Fruit fly (Drosophila melanogaster) whole organism, embryonic: ENCODE results near the gene CG4611.

Experiments used
- BtbVII ChIP-seq: fragments of 200-800 bp; sonication (Bioruptor generic); optimal IDR thresholded peaks from 3 replicates; lab custom pipeline; 2017; ENCODE audit warnings: missing biosample characterization, mild to moderate bottlenecking, missing genetic modification characterization
- CG1233 ChIP-seq: fragments of 200-800 bp; sonication (Bioruptor generic); optimal IDR thresholded peaks from 4 replicates; lab custom pipeline; 2018; ENCODE audit warnings: missing biosample characterization, mild to moderate bottlenecking, missing genetic modification characterization
- CG14710 ChIP-seq: fragments of 200-800 bp; sonication (Bioruptor generic); optimal IDR thresholded peaks from 3 replicates; lab custom pipeline; 2019; ENCODE audit warnings: missing biosample characterization, mild to moderate bottlenecking, missing genetic modification characterization, moderate library complexity
- CG15011 ChIP-seq: fragments of 200-800 bp; sonication (Bioruptor generic); optimal IDR thresholded peaks from 3 replicates; lab custom pipeline; 2018; ENCODE audit warnings: missing biosample characterization, mild to moderate bottlenecking, missing genetic modification characterization
- CG15601 ChIP-seq: fragments of 200-800 bp; sonication (Bioruptor generic); optimal IDR thresholded peaks from 3 replicates; lab custom pipeline; 2019; ENCODE audit warnings: missing biosample characterization, mild to moderate bottlenecking, missing genetic modification characterization, moderate library complexity
- CG17829 ChIP-seq: fragments of 200-800 bp; optimal IDR thresholded peaks from 2 replicates; lab custom pipeline; 2019; ENCODE audit warnings: missing biosample characterization, mild to moderate bottlenecking, missing genetic modification characterization, moderate library complexity
- CG2120 ChIP-seq: fragments of 200-800 bp; sonication (Bioruptor generic); optimal IDR thresholded peaks from 3 replicates; lab custom pipeline; 2016; ENCODE audit warnings: missing biosample characterization, missing genetic modification characterization
- CG4404 ChIP-seq: fragments of 200-800 bp; sonication (Bioruptor generic); IDR thresholded peaks from 2 replicates; pipeline ENCODE4 v1.3.6; 2022; ENCODE audit warnings: missing biosample characterization, missing genetic modification characterization
- CG4617 ChIP-seq: fragments of 200-800 bp; sonication (Bioruptor generic); optimal IDR thresholded peaks from 3 replicates; lab custom pipeline; 2016; ENCODE audit warnings: missing biosample characterization, missing genetic modification characterization, borderline replicate concordance
- CG4820 ChIP-seq: fragments of 200-800 bp; sonication (Bioruptor generic); optimal IDR thresholded peaks from 3 replicates; lab custom pipeline; 2016; ENCODE audit warnings: missing biosample characterization, missing genetic modification characterization
- CG9817 ChIP-seq: fragments of 200-800 bp; sonication (Bioruptor generic); optimal IDR thresholded peaks from 2 replicates; lab custom pipeline; 2018; ENCODE audit warnings: missing biosample characterization, mild to moderate bottlenecking, missing genetic modification characterization, moderate library complexity
- E2f1 ChIP-seq: fragments of 200-800 bp; sonication (Bioruptor generic); IDR thresholded peaks from 2 replicates; pipeline ENCODE4 v1.3.6; 2022; ENCODE audit warnings: missing biosample characterization, missing genetic modification characterization
- HmgD ChIP-seq: fragments of 200-800 bp; sonication (Bioruptor generic); optimal IDR thresholded peaks from 3 replicates; lab custom pipeline; 2016; ENCODE audit warnings: missing biosample characterization, missing genetic modification characterization
- MESR4 ChIP-seq: fragments of 200-800 bp; sonication (Bioruptor generic); optimal IDR thresholded peaks from 2 replicates; lab custom pipeline; 2018; ENCODE audit warnings: missing biosample characterization, mild to moderate bottlenecking, missing genetic modification characterization, moderate library complexity
- Meics ChIP-seq: fragments of 200-800 bp; sonication (Bioruptor generic); optimal IDR thresholded peaks from 2 replicates; lab custom pipeline; 2017; ENCODE audit warnings: missing biosample characterization, mild to moderate bottlenecking, missing genetic modification characterization
- Myb ChIP-seq: fragments of 200-800 bp; sonication (Bioruptor generic); optimal IDR thresholded peaks from 2 replicates; lab custom pipeline; 2016; ENCODE audit warnings: missing biosample characterization, missing genetic modification characterization
- NC2β ChIP-seq: fragments of 200-800 bp; sonication (Bioruptor generic); optimal IDR thresholded peaks from 2 replicates; lab custom pipeline; 2016; ENCODE audit warnings: missing biosample characterization, missing genetic modification characterization
- NFAT ChIP-seq: fragments of 200-800 bp; sonication (Bioruptor generic); IDR thresholded peaks from 2 replicates; pipeline ENCODE4 v1.3.6; 2022; ENCODE audit warnings: missing biosample characterization, missing genetic modification characterization
- Spps ChIP-seq: fragments of 200-800 bp; sonication (Bioruptor generic); optimal IDR thresholded peaks from 2 replicates; lab custom pipeline; 2018; ENCODE audit warnings: missing biosample characterization, mild to moderate bottlenecking, missing genetic modification characterization
- Sry-δ ChIP-seq: fragments of 200-800 bp; sonication (Bioruptor generic); optimal IDR thresholded peaks from 2 replicates; lab custom pipeline; 2016; ENCODE audit warnings: missing biosample characterization, missing genetic modification characterization
- Ssrp ChIP-seq: fragments of 200-800 bp; sonication (Bioruptor generic); optimal IDR thresholded peaks from 2 replicates; lab custom pipeline; 2018; ENCODE audit warnings: missing biosample characterization, mild to moderate bottlenecking, missing genetic modification characterization, moderate library complexity
- Usf ChIP-seq: fragments of 200-800 bp; sonication (Bioruptor generic); optimal IDR thresholded peaks from 2 replicates; lab custom pipeline; 2017; ENCODE audit warnings: missing genotype, missing biosample characterization, missing genetic modification characterization
- amos ChIP-seq: fragments of 200-800 bp; sonication (Bioruptor generic); IDR thresholded peaks from 2 replicates; pipeline ENCODE4 v1.3.6; 2022; ENCODE audit warnings: missing biosample characterization, missing genetic modification characterization; ENCODE audit not compliant: partially characterized antibody
- az2 ChIP-seq: fragments of 200-800 bp; sonication (Bioruptor generic); optimal IDR thresholded peaks from 3 replicates; lab custom pipeline; 2016; ENCODE audit warnings: missing biosample characterization, missing genetic modification characterization
- chif ChIP-seq, 2 experiments: fragments of 200-800 bp; sonication (Bioruptor generic); optimal IDR thresholded peaks; 3 replicates each; lab custom pipeline; 2016; ENCODE audit warnings: missing biosample characterization in 2 of 2, missing genetic modification characterization in 2 of 2
- croc ChIP-seq: fragments of 200-800 bp; sonication (Bioruptor generic); conservative IDR thresholded peaks from 3 replicates; pipeline ENCODE4 v1.3.6; 2022; ENCODE audit warnings: missing biosample characterization, missing genetic modification characterization
- dysf ChIP-seq: fragments of 200-800 bp; sonication (Bioruptor generic); IDR thresholded peaks from 3 replicates; pipeline ENCODE4 v1.3.6; 2022; ENCODE audit warnings: missing biosample characterization, missing genetic modification characterization
- gcm ChIP-seq: fragments of 200-800 bp; sonication (Bioruptor generic); optimal IDR thresholded peaks from 2 replicates; lab custom pipeline; 2019; ENCODE audit warnings: missing biosample characterization, mild to moderate bottlenecking, missing genetic modification characterization, moderate library complexity
- gro ChIP-seq: fragments of 200-800 bp; sonication (Bioruptor generic); optimal IDR thresholded peaks from 2 replicates; lab custom pipeline; 2016; ENCODE audit warnings: missing biosample characterization, missing genetic modification characterization
- hkb ChIP-seq, 2 experiments: fragments of 200-800 bp in 1 of 2; fragments of >200 bp in 1 of 2; sonication (Bioruptor generic) in 1 of 2; IDR thresholded peaks in 1 of 2; optimal IDR thresholded peaks in 1 of 2; 2 replicates each; pipeline versions ENCODE4 v1.3.6 to Lab custom; 2017 to 2022; ENCODE audit warnings: missing biosample characterization in 1 of 2, missing genetic modification characterization in 1 of 2
- ind ChIP-seq: fragments of 200-800 bp; sonication (Bioruptor generic); optimal IDR thresholded peaks from 3 replicates; lab custom pipeline; 2016; ENCODE audit warnings: missing biosample characterization, missing genetic modification characterization
- lola ChIP-seq, 3 experiments: fragments of >200 bp in 2 of 3; fragments of 200-800 bp in 1 of 3; sonication (Bioruptor generic) in 1 of 3; optimal IDR thresholded peaks; 2 replicates each; lab custom pipeline; 2017 to 2019; ENCODE audit warnings: missing biosample characterization in 3 of 3, missing genetic modification characterization in 3 of 3, mild to moderate bottlenecking in 1 of 3, moderate library complexity in 1 of 3
- maf-S ChIP-seq: fragments of 200-800 bp; sonication (Bioruptor generic); optimal IDR thresholded peaks from 2 replicates; lab custom pipeline; 2016; ENCODE audit warnings: missing biosample characterization, missing genetic modification characterization
- mam ChIP-seq: fragments of 200-800 bp; sonication (Bioruptor generic); optimal IDR thresholded peaks from 3 replicates; lab custom pipeline; 2016; ENCODE audit warnings: missing biosample characterization, missing genetic modification characterization
- nmo ChIP-seq: fragments of 200-800 bp; sonication (Bioruptor generic); optimal IDR thresholded peaks from 2 replicates; lab custom pipeline; 2018; ENCODE audit warnings: missing biosample characterization, mild to moderate bottlenecking, missing genetic modification characterization, moderate library complexity
- onecut ChIP-seq: fragments of 200-800 bp; sonication (Bioruptor generic); IDR thresholded peaks from 2 replicates; pipeline ENCODE4 v1.3.6; 2022; ENCODE audit warnings: missing biosample characterization, missing genetic modification characterization
- phol ChIP-seq: fragments of 200-800 bp; sonication (Bioruptor generic); optimal IDR thresholded peaks from 3 replicates; lab custom pipeline; 2018; ENCODE audit warnings: missing biosample characterization, mild to moderate bottlenecking, missing genetic modification characterization, moderate library complexity
- prd ChIP-seq, 3 experiments: fragments of >200 bp in 2 of 3; fragments of 200-800 bp in 1 of 3; sonication (Bioruptor generic) in 1 of 3; optimal IDR thresholded peaks in 2 of 3; IDR thresholded peaks in 1 of 3; 2 replicates in 2 of 3; 3 replicates in 1 of 3; pipeline versions ENCODE4 v1.3.6 to Lab custom; 2017 to 2022; ENCODE audit warnings: missing biosample characterization in 1 of 3, missing genetic modification characterization in 1 of 3
- psq ChIP-seq: fragments of 200-800 bp; sonication (Bioruptor generic); optimal IDR thresholded peaks from 2 replicates; lab custom pipeline; 2017; ENCODE audit warnings: missing biosample characterization, missing genetic modification characterization
- pzg ChIP-seq: fragments of 200-800 bp; sonication (Bioruptor generic); optimal IDR thresholded peaks from 3 replicates; lab custom pipeline; 2018; ENCODE audit warnings: missing biosample characterization, mild to moderate bottlenecking, missing genetic modification characterization, moderate library complexity
- ro ChIP-seq: fragments of 200-800 bp; sonication (Bioruptor generic); IDR thresholded peaks from 2 replicates; pipeline ENCODE4 v1.3.6; 2022; ENCODE audit warnings: missing biosample characterization, missing genetic modification characterization
- row ChIP-seq: fragments of 200-800 bp; sonication (Bioruptor generic); IDR thresholded peaks from 3 replicates; pipeline ENCODE4 v1.3.6; 2022; ENCODE audit warnings: missing biosample characterization, missing genetic modification characterization
- sd ChIP-seq: fragments of 200-800 bp; sonication (Bioruptor generic); optimal IDR thresholded peaks from 3 replicates; lab custom pipeline; 2018; ENCODE audit warnings: missing biosample characterization, mild to moderate bottlenecking, missing genetic modification characterization, moderate library complexity
- sob ChIP-seq: fragments of 200-800 bp; sonication (Bioruptor generic); IDR thresholded peaks from 2 replicates; pipeline ENCODE4 v1.3.6; 2022; ENCODE audit warnings: missing biosample characterization, missing genetic modification characterization
- tll ChIP-seq, 2 experiments: fragments of 200-800 bp in 1 of 2; fragments of >200 bp in 1 of 2; sonication (Bioruptor generic) in 1 of 2; optimal IDR thresholded peaks; 2 replicates each; lab custom pipeline; 2017 to 2019; ENCODE audit warnings: missing biosample characterization in 2 of 2, missing genetic modification characterization in 2 of 2, mild to moderate bottlenecking in 1 of 2, moderate library complexity in 1 of 2
- vfl ChIP-seq: fragments of 200-800 bp; sonication (Bioruptor generic); optimal IDR thresholded peaks from 2 replicates; lab custom pipeline; 2016; ENCODE audit warnings: missing biosample characterization, missing genetic modification characterization
- wor ChIP-seq: fragments of 200-800 bp; sonication (Bioruptor generic); IDR thresholded peaks from 2 replicates; pipeline ENCODE4 v1.3.6; 2022; ENCODE audit warnings: missing biosample characterization, missing genetic modification characterization
- yki ChIP-seq: fragments of >200 bp; optimal IDR thresholded peaks from 3 replicates; lab custom pipeline; 2018
- zen2 ChIP-seq: fragments of 200-800 bp; sonication (Bioruptor generic); IDR thresholded peaks from 3 replicates; pipeline ENCODE4 v1.3.6; 2022; ENCODE audit warnings: missing biosample characterization, missing genetic modification characterization; ENCODE audit not compliant: partially characterized antibody

CG4611 gene

DNA sequence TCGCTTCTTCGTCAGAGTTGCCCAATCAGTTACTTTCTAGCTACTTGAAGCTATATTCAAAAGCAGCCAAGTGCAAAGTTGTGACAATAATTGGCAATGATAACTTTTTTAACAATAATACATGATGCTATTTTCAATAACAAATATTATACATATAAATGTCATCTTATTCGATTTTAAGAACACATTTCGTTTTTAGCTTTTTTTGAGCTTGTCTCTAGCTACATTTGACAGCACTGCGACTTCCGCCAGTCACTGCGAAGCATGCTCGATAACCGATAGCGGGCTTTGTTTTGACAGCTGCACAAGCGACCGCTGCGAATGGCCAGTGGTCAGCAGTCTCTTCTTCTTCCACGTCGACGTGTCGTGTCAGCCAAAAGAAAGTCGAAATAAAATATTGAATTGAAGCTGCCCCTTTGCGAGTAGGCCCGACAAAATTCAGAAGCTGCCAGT is 16.2 kb downstream of the CG4611 start, which contains the start of the genes Gen and Srp54k (continued):
- TF ChIP-seq CG2120 (GFP tag; lab: Kevin White, UChicago) (peak; percentile 57), sob (GFP tag; lab: Robert Waterston, UW) (peak; percentile 63), CG17829 (tag; lab: Kevin White, UChicago) (no peak), psq (GFP tag; lab: Kevin White, UChicago) (peak; percentile 17), HmgD (GFP tag; lab: Kevin White, UChicago) (no peak), zen2 (GFP tag; lab: Robert Waterston, UW) (no peak), CG14710 (peak; percentile 48), hkb (optimal IDR thresholded peaks at IDR 0.05; lab: Kevin White, UChicago) (peak; percentile 85), hkb (GFP tag; IDR thresholded peaks at IDR 0.05; lab: Robert Waterston, UW) (no peak), NC2β (GFP tag; lab: Kevin White, UChicago) (peak; percentile 56), nmo (peak; percentile 74), CG15011 (GFP tag; lab: Kevin White, UChicago) (no peak), dysf (GFP tag; lab: Robert Waterston, UW) (peak; percentile 58), Meics (peak; percentile 29), ro (GFP tag; lab: Robert Waterston, UW) (no peak), sd (tag; lab: Kevin White, UChicago) (peak; percentile 46), vfl (GFP tag; lab: Kevin White, UChicago) (peak; percentile 57), mam (GFP tag; lab: Kevin White, UChicago) (peak; percentile 12), BtbVII (GFP tag; lab: Kevin White, UChicago) (no peak), phol (peak; percentile 41), prd (optimal IDR thresholded peaks at IDR 0.05; lab: Kevin White, UChicago) (peak in 1 of 2 experiments; percentile 19), prd (GFP tag; IDR thresholded peaks at IDR 0.05; lab: Robert Waterston, UW) (peak; percentile 75), NFAT (GFP tag; lab: Robert Waterston, UW) (0 out of 2 replicates have a peak, but pooled peaks have one; percentile 6), Spps (no peak), gcm (no peak), MESR4 (GFP tag; lab: Kevin White, UChicago) (peak; percentile 95), amos (peak; percentile 24; the same call in 1 of the 2 replicates), Sry-δ (GFP tag; lab: Kevin White, UChicago) (peak; percentile 41), ind (GFP tag; lab: Kevin White, UChicago) (peak; percentile 5), row (GFP tag; lab: Robert Waterston, UW) (peak; percentile 91), croc (GFP tag; lab: Robert Waterston, UW) (peak; percentile 38; the same call in 2 of the 3 replicates), Usf (no peak), CG9817 (tag; lab: Kevin White, UChicago) (peak; percentile 51), CG1233 (GFP tag; lab: Kevin White, UChicago) (no peak), az2 (GFP tag; lab: Kevin White, UChicago) (peak; percentile 21), Ssrp (peak; percentile 2), tll (GFP tag; optimal IDR thresholded peaks at IDR 0.05; lab: Kevin White, UChicago) (peak in 1 of 2 experiments; percentile 42), gro (no peak), chif (GFP tag; optimal IDR thresholded peaks at IDR 0.05; lab: Kevin White, UChicago) (peak in 1 of 2 experiments; percentile 41), CG15601 (peak; percentile 46), pzg (peak; percentile 77), E2f1 (0 out of 2 replicates have a peak, but pooled peaks have one; percentile 9), CG4617 (GFP tag; lab: Kevin White, UChicago) (peak; percentile 42), Myb (GFP tag; lab: Kevin White, UChicago) (peak; percentile 27), onecut (GFP tag; lab: Robert Waterston, UW) (peak; percentile 34; the same call in 1 of the 2 replicates), maf-S (GFP tag; lab: Kevin White, UChicago) (peak; percentile 16), CG4820 (GFP tag; lab: Kevin White, UChicago) (no peak), CG4404 (GFP tag; lab: Robert Waterston, UW) (peak; percentile 36; the same call in 1 of the 2 replicates), lola (GFP tag; optimal IDR thresholded peaks at IDR 0.05; lab: Kevin White, UChicago) (peak in 1 of 3 experiments; percentile 34), yki (peak; percentile 57), wor (no peak)
